Fruit fly (Drosophila melanogaster): ENCODE measurements around the gene PAPLA1.

PAPLA1 gene

DNA sequence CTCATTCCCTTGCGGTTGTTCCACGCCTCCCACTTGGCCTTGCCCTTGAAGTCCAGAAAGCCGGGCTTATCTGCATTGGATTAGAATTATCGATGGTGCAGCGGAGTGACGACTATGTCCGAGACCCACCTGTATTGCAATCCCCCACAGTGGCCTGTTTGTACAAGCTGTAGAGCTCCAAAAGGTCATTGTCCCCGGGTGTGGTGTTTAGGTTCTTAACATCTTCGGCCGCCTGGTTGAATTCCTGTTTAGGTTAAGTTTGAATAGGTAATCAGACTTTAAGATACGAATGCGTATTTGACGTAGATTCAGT lies 2.5 kb upstream of the PAPLA1 start:
- TF ChIP-seq Hr96 (GFP tag; optimal IDR thresholded peaks at IDR 0.05) (no peak), cic (GFP tag; optimal IDR thresholded peaks at IDR 0.05) (no peak), ovo (GFP tag; optimal IDR thresholded peaks at IDR 0.05) (no peak), tj (GFP tag; optimal IDR thresholded peaks at IDR 0.05) (no peak), CG1620 (GFP tag; optimal IDR thresholded peaks at IDR 0.05) (no peak), CG5204 (GFP tag; optimal IDR thresholded peaks at IDR 0.05) (no peak), toe (GFP tag; optimal IDR thresholded peaks at IDR 0.05) (no peak), CG7045 (GFP tag; optimal IDR thresholded peaks at IDR 0.05) (no peak), CG12768 (GFP tag; optimal IDR thresholded peaks at IDR 0.05) (no peak), pad (GFP tag; optimal IDR thresholded peaks at IDR 0.05) (no peak)

DNA sequence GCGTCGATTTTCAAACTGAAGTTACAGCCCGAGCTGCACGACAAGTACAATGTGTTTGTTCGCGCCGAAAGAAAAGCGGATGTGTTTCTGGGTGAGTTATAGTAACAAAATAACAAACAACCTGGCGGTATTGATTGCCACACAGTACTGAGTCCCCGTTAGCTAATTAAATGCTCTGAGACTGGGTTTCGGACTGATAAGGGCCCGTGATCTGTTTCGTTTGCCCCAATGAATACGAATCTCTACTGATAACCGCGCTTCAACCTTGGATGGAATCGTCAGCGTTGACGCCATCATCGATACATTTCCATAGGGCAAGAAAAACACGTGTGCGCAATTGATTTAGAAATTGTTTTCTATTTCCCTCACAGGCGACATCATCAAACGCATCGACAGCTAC lies 2.3 kb downstream of the PAPLA1 start:
- TF ChIP-seq CG7045 (GFP tag; optimal IDR thresholded peaks at IDR 0.05) (no peak), Clk (GFP tag; optimal IDR thresholded peaks at IDR 0.05) (no peak), cic (GFP tag; optimal IDR thresholded peaks at IDR 0.05) (peak; percentile 38)

DNA sequence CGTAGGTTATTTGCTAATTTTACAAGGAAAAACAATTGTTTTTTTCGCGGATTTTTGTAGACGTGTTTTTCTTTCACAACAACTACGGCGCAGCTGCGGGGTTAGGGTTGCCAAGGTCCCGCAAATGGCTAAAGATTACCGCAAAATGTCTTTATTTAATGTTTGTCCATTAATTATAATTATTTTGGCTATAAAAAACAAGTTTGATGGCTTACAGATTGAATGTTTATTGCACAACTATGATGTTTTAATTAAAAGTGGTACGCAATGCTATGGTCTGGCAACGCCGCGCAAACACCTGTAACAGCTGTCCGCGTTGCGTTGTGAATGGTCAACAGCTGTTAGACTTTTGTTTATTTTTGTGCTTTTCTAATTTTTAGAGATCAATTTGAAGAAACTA lies 2.8 kb downstream of the PAPLA1 start:
- TF ChIP-seq cnc (optimal IDR thresholded peaks at IDR 0.05) (no peak), Hr96 (GFP tag; optimal IDR thresholded peaks at IDR 0.05) (no peak), cic (GFP tag; optimal IDR thresholded peaks at IDR 0.05) (no peak), Mnt (GFP tag; optimal IDR thresholded peaks at IDR 0.05) (peak; percentile 71), CG5204 (GFP tag; optimal IDR thresholded peaks at IDR 0.05) (no peak), Clk (GFP tag; optimal IDR thresholded peaks at IDR 0.05) (peak; percentile 20), ovo (GFP tag; optimal IDR thresholded peaks at IDR 0.05) (peak; percentile 16), CG12768 (GFP tag; optimal IDR thresholded peaks at IDR 0.05) (peak; percentile 25), CG1620 (GFP tag; optimal IDR thresholded peaks at IDR 0.05) (peak; percentile 66), pad (GFP tag; optimal IDR thresholded peaks at IDR 0.05) (peak; percentile 47), tj (GFP tag; optimal IDR thresholded peaks at IDR 0.05) (peak; percentile 39), toe (GFP tag; optimal IDR thresholded peaks at IDR 0.05) (peak; percentile 81), CG11617 (GFP tag; optimal IDR thresholded peaks at IDR 0.05) (peak; percentile 79), Crg-1 (GFP tag; optimal IDR thresholded peaks at IDR 0.05) (peak; percentile 61), CG7101 (tag; optimal IDR thresholded peaks at IDR 0.05) (peak; percentile 77), CG7045 (GFP tag; optimal IDR thresholded peaks at IDR 0.05) (peak; percentile 70), CG33017 (tag; optimal IDR thresholded peaks at IDR 0.05) (peak; percentile 34), bab1 (GFP tag; optimal IDR thresholded peaks at IDR 0.05) (peak; percentile 82), kay (GFP tag; ENCODE audit: borderline replicate concordance) (peak; percentile 95), CG14711 (tag; optimal IDR thresholded peaks at IDR 0.05) (peak; percentile 97)

DNA sequence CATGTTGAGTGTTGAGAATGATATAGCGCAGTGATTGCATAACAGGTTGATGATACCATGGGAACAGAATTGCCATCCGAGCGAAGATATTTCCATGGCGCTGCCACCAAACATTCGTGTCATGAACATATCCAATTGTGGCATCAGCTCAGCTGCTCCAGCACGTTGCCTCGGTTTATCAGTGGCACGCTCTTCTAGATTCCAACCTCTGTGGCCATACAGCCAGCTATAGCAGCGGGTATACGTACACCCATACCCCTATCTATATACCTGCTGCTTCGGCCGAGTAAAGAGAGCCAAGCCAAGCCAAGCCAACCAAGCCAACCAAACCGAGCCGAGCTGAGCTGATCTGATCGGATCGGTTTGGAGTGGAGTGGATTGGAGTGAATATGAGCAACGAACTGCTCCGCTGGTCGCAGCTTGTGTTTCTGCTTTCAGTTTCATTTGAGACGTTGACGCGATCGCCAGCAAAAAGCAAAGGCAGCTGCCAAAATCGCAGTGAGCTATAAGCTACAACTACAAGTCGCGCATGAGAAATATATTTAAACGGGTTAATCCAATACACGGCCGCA lies 10.8 kb downstream of the PAPLA1 start:
- TF ChIP-seq CG1620 (GFP tag; optimal IDR thresholded peaks at IDR 0.05) (no peak), ovo (GFP tag; optimal IDR thresholded peaks at IDR 0.05) (no peak), cnc (optimal IDR thresholded peaks at IDR 0.05) (no peak), kay (GFP tag; ENCODE audit: borderline replicate concordance) (no peak), CG12768 (GFP tag; optimal IDR thresholded peaks at IDR 0.05) (no peak), Hr96 (GFP tag; optimal IDR thresholded peaks at IDR 0.05) (no peak), pad (GFP tag; optimal IDR thresholded peaks at IDR 0.05) (no peak), CG7101 (tag; optimal IDR thresholded peaks at IDR 0.05) (no peak), cic (GFP tag; optimal IDR thresholded peaks at IDR 0.05) (no peak), CG14711 (tag; optimal IDR thresholded peaks at IDR 0.05) (no peak), CG7045 (GFP tag; optimal IDR thresholded peaks at IDR 0.05) (no peak), toe (GFP tag; optimal IDR thresholded peaks at IDR 0.05) (no peak), CG5204 (GFP tag; optimal IDR thresholded peaks at IDR 0.05) (no peak)

DNA sequence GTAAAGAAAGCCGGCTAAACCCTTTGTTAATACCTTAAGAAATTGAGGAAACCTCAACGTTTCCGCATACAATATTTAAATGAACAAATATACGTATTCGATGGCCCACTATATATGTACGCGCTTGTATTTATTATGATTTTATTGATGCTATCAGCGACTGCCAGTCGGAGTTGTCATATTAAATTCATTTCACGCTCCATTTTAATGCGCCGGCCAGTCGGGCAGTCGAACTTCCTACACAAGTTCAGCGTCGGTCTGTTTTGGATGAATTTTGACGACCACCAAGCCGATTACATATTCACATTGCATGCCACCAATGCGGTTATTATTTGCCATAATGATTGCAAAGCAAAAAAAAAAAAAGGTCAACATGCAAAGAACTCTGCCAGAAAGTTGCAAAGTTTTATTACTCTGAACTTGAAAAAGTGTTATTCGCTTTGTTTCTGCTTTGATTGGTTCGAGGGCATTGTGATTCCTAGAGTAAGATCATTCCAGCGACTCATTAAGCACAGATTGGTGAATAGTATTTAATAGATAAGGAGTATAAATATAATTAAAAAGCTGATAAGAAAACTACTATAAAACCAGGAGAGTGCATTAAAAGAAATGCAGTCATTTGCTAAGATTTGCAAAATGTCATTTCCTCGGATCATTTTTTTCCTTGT lies 12.3 kb downstream of the PAPLA1 start, which contains the start of gene CG31606:
Gene CG31606 (plus strand): TSS at position 618 of the 668 bp plus-strand sequence.
- TF ChIP-seq CG7101 (tag; optimal IDR thresholded peaks at IDR 0.05) (no peak), bab1 (GFP tag; optimal IDR thresholded peaks at IDR 0.05) (no peak), CG11617 (GFP tag; optimal IDR thresholded peaks at IDR 0.05) (no peak), CG33017 (tag; optimal IDR thresholded peaks at IDR 0.05) (no peak), CG14711 (tag; optimal IDR thresholded peaks at IDR 0.05) (no peak), CG12768 (GFP tag; optimal IDR thresholded peaks at IDR 0.05) (no peak), ovo (GFP tag; optimal IDR thresholded peaks at IDR 0.05) (no peak), kay (GFP tag; ENCODE audit: borderline replicate concordance) (no peak), cic (GFP tag; optimal IDR thresholded peaks at IDR 0.05) (no peak), toe (GFP tag; optimal IDR thresholded peaks at IDR 0.05) (no peak), Hr96 (GFP tag; optimal IDR thresholded peaks at IDR 0.05) (no peak), Crg-1 (GFP tag; optimal IDR thresholded peaks at IDR 0.05) (no peak), CG5204 (GFP tag; optimal IDR thresholded peaks at IDR 0.05) (no peak), Mnt (GFP tag; optimal IDR thresholded peaks at IDR 0.05) (no peak), Clk (GFP tag; optimal IDR thresholded peaks at IDR 0.05) (no peak), cnc (optimal IDR thresholded peaks at IDR 0.05) (no peak), CG7045 (GFP tag; optimal IDR thresholded peaks at IDR 0.05) (no peak)

DNA sequence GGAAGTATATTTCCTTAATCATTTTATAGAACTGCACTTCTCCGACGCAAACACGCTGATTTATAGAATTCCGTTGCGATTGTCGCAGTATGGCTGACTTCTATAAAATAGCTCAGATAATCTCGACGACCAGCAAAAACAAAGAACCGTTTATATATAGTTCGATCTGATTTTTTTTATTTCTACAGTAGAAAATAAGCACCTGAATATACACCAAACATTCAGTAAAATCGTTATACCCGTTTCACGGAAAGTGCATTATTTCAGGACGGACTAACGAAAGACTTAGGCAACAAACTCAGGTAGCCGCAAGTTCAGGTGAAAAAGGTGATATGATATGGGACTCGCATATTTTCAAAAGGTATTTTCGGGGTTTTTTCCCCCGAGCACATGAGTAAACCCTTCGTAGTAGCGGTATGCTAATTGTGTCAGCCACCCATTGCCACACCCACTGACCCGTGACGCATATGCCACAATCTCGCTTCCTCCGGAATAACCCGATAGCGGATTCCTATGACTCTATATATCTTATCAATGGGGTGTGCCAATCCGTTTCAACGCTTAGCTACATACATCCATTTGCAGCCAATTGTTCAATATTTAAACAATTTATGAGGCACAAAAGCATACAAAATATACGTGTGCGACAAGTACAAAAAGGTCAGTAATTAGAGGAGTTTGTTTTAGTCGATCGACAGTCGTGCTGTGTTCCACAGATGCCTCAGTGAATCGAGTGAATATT lies 14.2 kb downstream of the PAPLA1 start, which contains the start of the genes CG42763 and CG43394:
Gene CG42763 (minus strand): TSS at position 41 of the 742 bp plus-strand sequence.
Gene CG43394 (plus strand): TSS at position 692 of the 742 bp plus-strand sequence.
- peak; percentile 75 for TF ChIP-seq kay (GFP tag; ENCODE audit: borderline replicate concordance)
- no peak for TF ChIP-seq cic (GFP tag; optimal IDR thresholded peaks at IDR 0.05)
- TF ChIP-seq Mnt (GFP tag; optimal IDR thresholded peaks at IDR 0.05): no peak
